Worm (Caenorhabditis elegans) whole organism, L4 larva: Measurements from ENCODE around the gene F42C5.9.

Experiments used
- ceh-32 ChIP-seq: sonication (generic microtip); optimal IDR thresholded peaks from 2 replicates; lab custom pipeline; 2016; ENCODE audit warnings: mild to moderate bottlenecking, missing genetic modification characterization, missing compliant biosample characterization; ENCODE audit not compliant: poor library complexity
- dmd-9 ChIP-seq: fragments of 200-800 bp; sonication (Bioruptor generic); IDR thresholded peaks from 2 replicates; pipeline ENCODE4 v1.3.6; 2022; ENCODE audit warnings: missing genetic modification reagents, missing genetic modification characterization, missing compliant biosample characterization
- nhr-77 ChIP-seq: fragments of 150-350 bp; optimal IDR thresholded peaks from 2 replicates; lab custom pipeline; 2014; ENCODE audit warnings: missing biosample characterization, missing genetic modification characterization
- saeg-2 ChIP-seq: fragments of 200-800 bp; sonication (Bioruptor generic); IDR thresholded peaks from 2 replicates; pipeline ENCODE4 v1.3.6; 2022; ENCODE audit warnings: missing genetic modification reagents, missing genetic modification characterization, missing compliant biosample characterization

ce11 chrIV:7320688-7321087 lies 3.8 kb upstream of the F42C5.9 start:
- TF ChIP-seq saeg-2 (GFP tag; lab: Robert Waterston, UW), result no peak
- TF ChIP-seq ceh-32 (tag; lab: Kevin White, UChicago), result no peak
- no peak for TF ChIP-seq dmd-9 (GFP tag; lab: Robert Waterston, UW)
- no peak for TF ChIP-seq nhr-77 (tag; lab: Kevin White, UChicago)
